Fruit fly (Drosophila melanogaster): ENCODE results near the gene CG34448.
A peak's percentile ranks its signal among the peaks of the same experiment; 100 is the strongest.

CG34448 gene

DNA sequence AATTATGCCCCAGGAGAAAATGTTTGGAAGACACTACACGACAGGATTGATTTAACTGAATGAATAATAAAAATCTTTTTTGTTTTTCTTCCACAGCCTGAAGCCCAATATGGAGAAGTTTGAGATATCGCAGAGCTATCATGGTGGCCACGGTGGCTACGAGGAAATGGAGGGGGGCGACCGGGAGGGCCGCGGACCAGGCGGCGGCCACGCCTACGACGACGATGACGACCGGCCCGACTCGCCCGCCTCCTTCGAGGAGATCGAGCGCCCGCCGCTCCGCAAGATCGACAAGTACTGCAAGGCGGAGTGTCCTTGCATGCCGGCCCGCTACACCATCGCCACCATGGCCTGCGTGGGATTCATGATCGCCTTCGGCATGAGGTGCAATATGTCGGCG is 13.1 kb downstream of the CG34448 start:
- peak; percentile 98 for TF ChIP-seq Dfd (GFP tag; optimal IDR thresholded peaks at IDR 0.05)
- no peak for TF ChIP-seq lola (GFP tag; optimal IDR thresholded peaks at IDR 0.05)

DNA sequence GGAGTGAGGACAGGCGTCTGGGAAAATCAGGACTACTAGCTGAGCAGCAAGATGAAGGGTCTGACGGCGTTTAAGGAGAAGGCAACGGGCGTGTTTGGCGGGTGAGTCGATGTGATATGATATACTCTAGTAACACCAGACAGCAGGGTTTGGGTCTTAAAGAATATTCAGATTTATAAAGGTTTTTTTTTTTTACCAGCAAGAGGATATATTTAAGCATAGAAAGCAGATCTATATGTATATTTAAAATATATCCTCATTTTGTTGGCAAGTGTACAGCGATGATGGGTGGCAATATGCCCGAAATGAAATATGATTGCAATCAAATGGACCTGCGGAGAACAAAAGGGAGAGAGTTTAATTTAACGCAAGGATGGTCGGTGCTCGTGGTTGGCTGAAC is 15.6 kb downstream of the CG34448 start:
- no peak for TF ChIP-seq fru (GFP tag; optimal IDR thresholded peaks at IDR 0.05)
- no peak for TF ChIP-seq Rel (GFP tag; optimal IDR thresholded peaks at IDR 0.05)
- TF ChIP-seq Rel (tag; optimal IDR thresholded peaks at IDR 0.05) = no peak
- TF ChIP-seq foxo (GFP tag; optimal IDR thresholded peaks at IDR 0.05) = peak in 1 of 2 experiments; percentile 13

dm6 chr2L:2399897-2400296 is 17.9 kb downstream of the CG34448 start, which contains the start of gene VGlut:
VGlut (plus strand) TSS chr2L:2400295.
- TF ChIP-seq Hr83 (GFP tag; optimal IDR thresholded peaks at IDR 0.05; ENCODE audit: poor library complexity, severe bottlenecking) (no peak), Hnf4 (GFP tag; optimal IDR thresholded peaks at IDR 0.05) (no peak), jim (GFP tag; optimal IDR thresholded peaks at IDR 0.05) (no peak), Vsx2 (GFP tag; optimal IDR thresholded peaks at IDR 0.05; ENCODE audit: partially characterized antibody) (no peak), dmrt93B (GFP tag; optimal IDR thresholded peaks at IDR 0.05) (no peak), brk (GFP tag; optimal IDR thresholded peaks at IDR 0.05) (no peak), HLH106 (tag; optimal IDR thresholded peaks at IDR 0.05) (no peak), rgr (GFP tag; optimal IDR thresholded peaks at IDR 0.05) (no peak), psq (GFP tag; optimal IDR thresholded peaks at IDR 0.05) (no peak), Myc (optimal IDR thresholded peaks at IDR 0.05) (no peak), Sp1 (GFP tag; optimal IDR thresholded peaks at IDR 0.05) (no peak), usp (GFP tag; optimal IDR thresholded peaks at IDR 0.05) (no peak), Rel (GFP tag; optimal IDR thresholded peaks at IDR 0.05) (no peak), Rel (tag; optimal IDR thresholded peaks at IDR 0.05) (no peak), Dif (GFP tag; optimal IDR thresholded peaks at IDR 0.05; ENCODE audit: partially characterized antibody) (no peak), br (GFP tag; optimal IDR thresholded peaks at IDR 0.05) (no peak), ey (GFP tag; optimal IDR thresholded peaks at IDR 0.05) (no peak), lola (GFP tag; optimal IDR thresholded peaks at IDR 0.05) (no peak)

DNA sequence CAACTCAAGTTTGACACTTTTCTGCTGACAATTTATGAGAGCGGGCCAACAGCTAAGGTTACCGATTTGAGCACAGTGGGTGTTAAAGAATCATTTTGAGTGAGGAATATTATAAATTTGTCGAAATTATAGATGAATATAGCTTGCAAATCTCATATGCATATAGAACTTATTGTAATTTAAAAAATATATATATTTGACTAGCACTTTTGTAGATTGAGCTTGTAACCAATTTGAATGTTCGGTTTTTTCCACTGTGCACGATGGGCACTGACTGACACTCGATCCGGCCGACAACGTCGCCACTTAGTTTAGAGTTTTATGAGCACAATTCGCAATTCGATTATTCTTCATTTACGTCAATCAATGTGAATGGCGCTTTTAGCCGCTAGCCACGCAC is 19.3 kb downstream of the CG34448 start:
- TF ChIP-seq br (GFP tag; optimal IDR thresholded peaks at IDR 0.05) (no peak), foxo (GFP tag; optimal IDR thresholded peaks at IDR 0.05) (peak in 1 of 2 experiments; percentile 3)

dm6 chr2L:2397080-2397479 is 20.7 kb downstream of the CG34448 start:
- peak; percentile 24 for TF ChIP-seq ey (GFP tag; optimal IDR thresholded peaks at IDR 0.05)
- TF ChIP-seq pan (optimal IDR thresholded peaks at IDR 0.05) = no peak
- TF ChIP-seq woc (GFP tag; optimal IDR thresholded peaks at IDR 0.05) = no peak
- no peak for TF ChIP-seq jim (GFP tag; optimal IDR thresholded peaks at IDR 0.05)
- peak in 1 of 2 experiments; percentile 40 for TF ChIP-seq foxo (GFP tag; optimal IDR thresholded peaks at IDR 0.05)
- TF ChIP-seq HLH106 (tag; optimal IDR thresholded peaks at IDR 0.05) = peak; percentile 22
- peak; percentile 31 for TF ChIP-seq fru (GFP tag; optimal IDR thresholded peaks at IDR 0.05)
- TF ChIP-seq h (GFP tag; optimal IDR thresholded peaks at IDR 0.05) = peak; percentile 20

DNA sequence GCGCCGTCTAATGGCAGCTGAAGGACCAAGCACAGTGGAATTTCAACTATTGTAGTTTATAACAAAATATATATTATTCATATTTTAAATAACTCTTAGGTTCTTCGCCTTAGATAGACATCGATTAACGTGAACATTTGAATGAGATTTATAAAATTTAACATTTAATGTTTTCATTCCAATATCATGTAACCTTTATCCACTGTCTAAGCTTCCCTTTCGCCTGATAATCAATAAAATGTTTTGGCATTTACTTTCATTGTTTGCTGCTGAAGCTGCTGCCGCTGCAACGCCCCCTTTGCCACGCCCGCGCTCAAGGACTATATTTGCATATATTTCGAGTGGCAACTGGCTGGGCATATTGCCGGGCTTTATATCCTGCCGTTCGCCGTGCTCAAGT is 22.9 kb downstream of the CG34448 start:
- TF ChIP-seq Sp1 (GFP tag; optimal IDR thresholded peaks at IDR 0.05) (peak; percentile 2), HLH106 (tag; optimal IDR thresholded peaks at IDR 0.05) (peak; percentile 1), usp (GFP tag; optimal IDR thresholded peaks at IDR 0.05) (no peak)

dm6 chr2L:2391321-2391720 is 26.4 kb downstream of the CG34448 start, which contains the start of gene CG46448:
CG46448 (plus strand) TSS chr2L:2391660.
- TF ChIP-seq h (GFP tag; optimal IDR thresholded peaks at IDR 0.05) = no peak
- no peak for TF ChIP-seq psq (GFP tag; optimal IDR thresholded peaks at IDR 0.05)
- TF ChIP-seq ey (GFP tag; optimal IDR thresholded peaks at IDR 0.05) = no peak
- no peak for TF ChIP-seq CG9705 (GFP tag; optimal IDR thresholded peaks at IDR 0.05)
- TF ChIP-seq usp (GFP tag; optimal IDR thresholded peaks at IDR 0.05) = no peak
- no peak for TF ChIP-seq Hr83 (GFP tag; optimal IDR thresholded peaks at IDR 0.05; ENCODE audit: poor library complexity, severe bottlenecking)
- TF ChIP-seq jim (GFP tag; optimal IDR thresholded peaks at IDR 0.05) = no peak
- no peak for TF ChIP-seq fru (GFP tag; optimal IDR thresholded peaks at IDR 0.05)
- no peak for TF ChIP-seq dmrt93B (GFP tag; optimal IDR thresholded peaks at IDR 0.05)
- no peak for TF ChIP-seq Myc (optimal IDR thresholded peaks at IDR 0.05)
- no peak for TF ChIP-seq dl (GFP tag; optimal IDR thresholded peaks at IDR 0.05; ENCODE audit: insufficient read depth in 1 of 2, partially characterized antibody in 2 of 2)
- no peak for TF ChIP-seq br (GFP tag; optimal IDR thresholded peaks at IDR 0.05)

Measured in whole organism, wandering third instar larva.